Fruit fly (Drosophila melanogaster) whole organism, wandering third instar larva: ENCODE results near the gene RNF220.

Experiments used
- Abd-B ChIP-seq: fragments of >200 bp; optimal IDR thresholded peaks from 2 replicates; lab custom pipeline; 2017; ENCODE audit warnings: missing biosample characterization, missing genetic modification characterization
- CG32264 ChIP-seq: fragments of 200-800 bp; sonication (Bioruptor generic); optimal IDR thresholded peaks from 2 replicates; lab custom pipeline; 2016; ENCODE audit warnings: missing biosample characterization, missing genetic modification characterization
- CG9705 ChIP-seq: fragments of 200-800 bp; sonication (Bioruptor generic); optimal IDR thresholded peaks from 2 replicates; lab custom pipeline; 2018; ENCODE audit warnings: missing biosample characterization, mild to moderate bottlenecking, missing genetic modification characterization
- CrebA ChIP-seq: fragments of 200-800 bp; sonication (Bioruptor generic); optimal IDR thresholded peaks from 2 replicates; lab custom pipeline; 2016; ENCODE audit warnings: missing biosample characterization, mild to moderate bottlenecking, missing genetic modification characterization, borderline replicate concordance
- Dfd ChIP-seq: fragments of >200 bp; optimal IDR thresholded peaks from 2 replicates; lab custom pipeline; 2017; ENCODE audit warnings: missing biosample characterization, missing genetic modification characterization
- Dif ChIP-seq: fragments of 200-275, 200-300 bp; sonication (Bioruptor generic); optimal IDR thresholded peaks from 2 replicates; lab custom pipeline; 2018; ENCODE audit warnings: missing biosample characterization, missing genetic modification characterization; ENCODE audit not compliant: partially characterized antibody
- GATAd ChIP-seq: sonication (Bioruptor generic); optimal IDR thresholded peaks from 2 replicates; lab custom pipeline; 2016; ENCODE audit warnings: missing biosample characterization, missing genetic modification characterization
- HLH106 ChIP-seq: fragments of 200-800 bp; optimal IDR thresholded peaks from 3 replicates; lab custom pipeline; 2019; ENCODE audit warnings: missing biosample characterization, mild to moderate bottlenecking, missing genetic modification characterization, moderate library complexity
- Hnf4 ChIP-seq: fragments of 200-800 bp; sonication (Bioruptor generic); optimal IDR thresholded peaks from 2 replicates; lab custom pipeline; 2016; ENCODE audit warnings: missing biosample characterization, mild to moderate bottlenecking, missing genetic modification characterization
- Hr78 ChIP-seq: fragments of >200 bp; optimal IDR thresholded peaks from 2 replicates; lab custom pipeline; 2017; ENCODE audit warnings: missing biosample characterization, missing genetic modification characterization
- Hr83 ChIP-seq: fragments of 200-300 bp; sonication (Bioruptor generic); optimal IDR thresholded peaks from 2 replicates; lab custom pipeline; 2016; ENCODE audit warnings: missing biosample characterization, mild to moderate bottlenecking, missing genetic modification characterization, moderate library complexity; ENCODE audit not compliant: poor library complexity, severe bottlenecking
- Jra ChIP-seq: sonication (Bioruptor generic); optimal IDR thresholded peaks from 2 replicates; lab custom pipeline; 2016; ENCODE audit warnings: missing biosample characterization, missing genetic modification characterization
- Mio ChIP-seq: sonication (Bioruptor generic); optimal IDR thresholded peaks from 2 replicates; lab custom pipeline; 2016; ENCODE audit warnings: missing biosample characterization, missing genetic modification characterization
- Myc ChIP-seq: fragments of >200 bp; optimal IDR thresholded peaks from 2 replicates; lab custom pipeline; 2017
- N ChIP-seq: fragments of >200 bp; optimal IDR thresholded peaks from 2 replicates; lab custom pipeline; 2018; ENCODE audit warnings: missing biosample characterization, missing external identifiers, missing genetic modification characterization
- OdsH ChIP-seq: fragments of 200-800 bp; sonication (Bioruptor generic); optimal IDR thresholded peaks from 2 replicates; lab custom pipeline; 2016; ENCODE audit warnings: missing biosample characterization, mild to moderate bottlenecking, missing genetic modification characterization
- Rel ChIP-seq, 2 experiments: fragments of 200-800 bp; sonication (Bioruptor generic) in 1 of 2; optimal IDR thresholded peaks; 2 replicates in 1 of 2; 3 replicates in 1 of 2; lab custom pipeline; 2016 to 2019; ENCODE audit warnings: mild to moderate bottlenecking in 2 of 2, missing biosample characterization in 2 of 2, missing genetic modification characterization in 2 of 2, moderate library complexity in 1 of 2
- Sp1 ChIP-seq: fragments of 200-800 bp; sonication (Bioruptor generic); optimal IDR thresholded peaks from 3 replicates; lab custom pipeline; 2019; ENCODE audit warnings: missing biosample characterization, mild to moderate bottlenecking, missing genetic modification characterization, moderate library complexity
- Vsx2 ChIP-seq: fragments of 200-300, 225-300 bp; sonication (Bioruptor generic); optimal IDR thresholded peaks from 2 replicates; lab custom pipeline; 2018; ENCODE audit warnings: missing biosample characterization, missing genetic modification characterization; ENCODE audit not compliant: partially characterized antibody
- br ChIP-seq: fragments of 200-800 bp; sonication (Bioruptor generic); optimal IDR thresholded peaks from 2 replicates; lab custom pipeline; 2016; ENCODE audit warnings: missing biosample characterization, missing genetic modification characterization
- brk ChIP-seq: fragments of 200-800 bp; sonication (Bioruptor generic); optimal IDR thresholded peaks from 2 replicates; lab custom pipeline; 2016; ENCODE audit warnings: missing biosample characterization, mild to moderate bottlenecking, missing genetic modification characterization
- dl ChIP-seq, 2 experiments: fragments of 175-275, 200-275 bp in 1 of 2; fragments of 200-275 bp in 1 of 2; sonication (Bioruptor generic); optimal IDR thresholded peaks; lab custom pipeline; 2018; ENCODE audit warnings: mild to moderate bottlenecking in 2 of 2, missing biosample characterization in 2 of 2, missing genetic modification characterization in 2 of 2, moderate library complexity in 2 of 2; ENCODE audit not compliant: partially characterized antibody in 2 of 2, insufficient read depth in 1 of 2
- dmrt93B ChIP-seq: fragments of 200-800 bp; sonication (Bioruptor generic); optimal IDR thresholded peaks from 2 replicates; lab custom pipeline; 2018; ENCODE audit warnings: missing biosample characterization, mild to moderate bottlenecking, missing genetic modification characterization
- dsf ChIP-seq: sonication (Bioruptor generic); optimal IDR thresholded peaks from 2 replicates; lab custom pipeline; 2016; ENCODE audit warnings: missing biosample characterization, missing genetic modification characterization, borderline replicate concordance
- ey ChIP-seq: fragments of 200-800 bp; sonication (Bioruptor generic); optimal IDR thresholded peaks from 2 replicates; lab custom pipeline; 2016; ENCODE audit warnings: missing biosample characterization, missing genetic modification characterization
- foxo ChIP-seq, 2 experiments: fragments of 200-800 bp; sonication (Bioruptor generic); optimal IDR thresholded peaks; 2 replicates in 1 of 2; 3 replicates in 1 of 2; lab custom pipeline; 2016 to 2017; ENCODE audit warnings: missing biosample characterization in 2 of 2, missing genetic modification characterization in 2 of 2
- fru ChIP-seq: fragments of 200-800 bp; sonication (Bioruptor generic); optimal IDR thresholded peaks from 3 replicates; lab custom pipeline; 2016; ENCODE audit warnings: missing biosample characterization, mild to moderate bottlenecking, missing genetic modification characterization
- h ChIP-seq: fragments of 200-800 bp; sonication (Bioruptor generic); optimal IDR thresholded peaks from 3 replicates; lab custom pipeline; 2016; ENCODE audit warnings: missing biosample characterization, mild to moderate bottlenecking, missing genetic modification characterization
- jim ChIP-seq: fragments of 175-275, 200-325 bp; sonication (Bioruptor generic); optimal IDR thresholded peaks from 2 replicates; lab custom pipeline; 2016; ENCODE audit warnings: missing biosample characterization, mild to moderate bottlenecking, missing genetic modification characterization
- lola ChIP-seq: fragments of >200 bp; optimal IDR thresholded peaks from 2 replicates; lab custom pipeline; 2017; ENCODE audit warnings: missing biosample characterization, missing genetic modification characterization
- pan ChIP-seq: fragments of >200 bp; optimal IDR thresholded peaks from 2 replicates; lab custom pipeline; 2017
- psq ChIP-seq: fragments of 200-800 bp; sonication (Bioruptor generic); optimal IDR thresholded peaks from 3 replicates; lab custom pipeline; 2017; ENCODE audit warnings: missing biosample characterization, mild to moderate bottlenecking, missing genetic modification characterization, moderate library complexity
- rgr ChIP-seq: fragments of 200-800 bp; sonication (Bioruptor generic); optimal IDR thresholded peaks from 3 replicates; lab custom pipeline; 2016; ENCODE audit warnings: missing biosample characterization, mild to moderate bottlenecking, missing genetic modification characterization
- sage ChIP-seq: fragments of 200-800 bp; sonication (Bioruptor generic); optimal IDR thresholded peaks from 2 replicates; lab custom pipeline; 2016; ENCODE audit warnings: missing biosample characterization, mild to moderate bottlenecking, missing genetic modification characterization
- sv ChIP-seq: fragments of 200-800 bp; sonication (Bioruptor generic); optimal IDR thresholded peaks from 3 replicates; lab custom pipeline; 2016; ENCODE audit warnings: missing biosample characterization, missing genetic modification characterization
- tai ChIP-seq: sonication (Bioruptor generic); optimal IDR thresholded peaks from 2 replicates; lab custom pipeline; 2016; ENCODE audit warnings: missing biosample characterization, missing genetic modification characterization
- usp ChIP-seq: fragments of >200 bp; optimal IDR thresholded peaks from 2 replicates; lab custom pipeline; 2017; ENCODE audit warnings: missing biosample characterization, missing genetic modification characterization
- woc ChIP-seq: sonication (Bioruptor generic); optimal IDR thresholded peaks from 2 replicates; lab custom pipeline; 2016; ENCODE audit warnings: missing biosample characterization, mild to moderate bottlenecking, missing genetic modification characterization

Gene RNF220

DNA sequence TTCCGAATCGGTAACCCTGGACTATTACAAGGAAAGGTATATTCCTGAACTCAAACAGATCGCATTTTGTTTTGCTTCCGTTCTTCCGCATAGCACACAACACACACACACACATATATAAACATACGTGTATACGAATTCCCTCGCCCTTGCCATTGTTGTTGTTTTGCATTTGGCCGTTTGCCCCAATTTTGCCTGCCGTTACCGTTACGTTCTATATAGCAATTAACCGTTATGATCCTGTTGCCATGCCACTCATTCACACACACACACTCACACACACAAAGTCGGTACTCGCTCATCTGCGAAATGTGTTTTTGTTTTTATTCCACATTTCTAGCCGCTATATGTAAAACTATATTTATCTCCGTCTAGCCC, 1.2 kb upstream of the RNF220 start:
- TF ChIP-seq GATAd (GFP tag; lab: Kevin White, UChicago) (no peak), dsf (GFP tag; lab: Kevin White, UChicago) (no peak), Hr83 (GFP tag; lab: Kevin White, UChicago) (no peak), dmrt93B (GFP tag; lab: Kevin White, UChicago) (no peak), N (GFP tag; lab: Kevin White, UChicago) (no peak), ey (GFP tag; lab: Kevin White, UChicago) (no peak)

dm6 chr3R:22726771-22727455, 699 bp upstream of the RNF220 start, which contains the start of gene CG45049:
Gene CG45049 (plus strand): TSS chr3R:22726967.
- TF ChIP-seq br (GFP tag; lab: Kevin White, UChicago) = peak; percentile 7
- TF ChIP-seq h (GFP tag; lab: Kevin White, UChicago) = peak; percentile 10
- TF ChIP-seq woc = peak; percentile 48
- TF ChIP-seq sage (GFP tag; lab: Kevin White, UChicago) = peak; percentile 49
- no peak for TF ChIP-seq Mio (GFP tag; lab: Kevin White, UChicago)
- TF ChIP-seq Hnf4 (GFP tag; lab: Kevin White, UChicago) = peak; percentile 30
- TF ChIP-seq psq (GFP tag; lab: Kevin White, UChicago) = peak; percentile 61
- TF ChIP-seq brk = no peak

DNA sequence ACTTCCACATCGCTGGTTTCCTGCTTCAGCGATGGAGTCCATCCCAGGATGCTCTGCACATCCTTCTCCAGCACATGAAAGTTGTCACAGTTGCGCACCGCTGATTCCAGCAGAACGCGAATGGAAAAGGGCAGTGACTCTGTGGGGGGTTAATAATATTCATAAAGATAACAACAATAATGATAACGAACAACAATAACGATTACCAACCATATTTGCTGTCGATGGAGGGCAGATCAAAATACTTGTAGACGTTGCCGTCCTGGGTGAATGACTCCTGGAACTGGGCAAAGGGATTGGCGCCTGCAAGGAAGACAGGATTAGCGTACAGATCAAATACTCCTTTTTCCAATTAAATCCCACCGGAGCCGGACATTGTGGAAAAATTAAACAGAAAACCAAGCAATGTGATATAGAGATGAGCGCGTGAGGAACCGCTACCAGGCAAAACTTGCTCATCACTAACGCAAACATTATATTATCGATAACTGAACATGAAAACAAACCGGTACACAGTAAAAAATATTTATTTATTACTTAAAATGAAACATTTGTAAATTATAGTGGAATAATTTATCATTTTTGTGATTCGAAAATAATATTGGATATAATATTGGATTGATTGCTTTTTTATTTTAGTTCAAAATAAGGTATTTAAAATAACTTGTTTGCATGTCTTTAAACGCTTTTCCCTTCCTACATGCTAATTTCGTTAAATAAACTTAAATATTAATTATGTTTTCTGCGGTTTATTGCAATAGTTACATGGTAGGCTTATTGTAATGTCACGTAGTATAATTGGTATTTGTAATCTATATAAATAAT, 1.9 kb downstream of the RNF220 start, which contains the start of gene Irp-1A:
Irp-1A (minus strand) TSS at position 439 of the 825 bp plus-strand sequence.
- TF ChIP-seq lola (GFP tag; lab: Kevin White, UChicago) (no peak), ey (GFP tag; lab: Kevin White, UChicago) (peak; percentile 23), pan (lab: Kevin White, UChicago) (no peak), sv (peak; percentile 55), sage (GFP tag; lab: Kevin White, UChicago) (peak; percentile 9), dsf (GFP tag; lab: Kevin White, UChicago) (peak; percentile 4), Rel (GFP tag; optimal IDR thresholded peaks at IDR 0.05; lab: Kevin White, UChicago) (no peak), Rel (tag; optimal IDR thresholded peaks at IDR 0.05; lab: Kevin White, UChicago) (peak; percentile 37), jim (no peak), CG9705 (GFP tag; lab: Kevin White, UChicago) (peak; percentile 3), Sp1 (peak; percentile 75), foxo (GFP tag; optimal IDR thresholded peaks at IDR 0.05; lab: Kevin White, UChicago) (peak in 1 of 2 experiments; percentile 73), Dif (no peak), Dfd (GFP tag; lab: Kevin White, UChicago) (no peak), CG32264 (GFP tag; lab: Kevin White, UChicago) (peak; percentile 27), Hnf4 (GFP tag; lab: Kevin White, UChicago) (no peak), psq (GFP tag; lab: Kevin White, UChicago) (peak; percentile 62), dl (GFP tag; optimal IDR thresholded peaks at IDR 0.05; lab: Kevin White, UChicago; ENCODE audit: insufficient read depth in 1 of 2, partially characterized antibody in 2 of 2) (no peak), rgr (peak; percentile 72), brk (no peak), Mio (GFP tag; lab: Kevin White, UChicago) (no peak), dmrt93B (GFP tag; lab: Kevin White, UChicago) (peak; percentile 3), Vsx2 (no peak), N (GFP tag; lab: Kevin White, UChicago) (no peak), HLH106 (tag; lab: Kevin White, UChicago) (peak; percentile 68), Jra (GFP tag; lab: Kevin White, UChicago) (peak; percentile 40), tai (no peak), Hr83 (GFP tag; lab: Kevin White, UChicago) (peak; percentile 80), fru (GFP tag; lab: Kevin White, UChicago) (peak; percentile 51), br (GFP tag; lab: Kevin White, UChicago) (peak; percentile 16), usp (GFP tag; lab: Kevin White, UChicago) (no peak), Myc (lab: Kevin White, UChicago) (peak; percentile 26), OdsH (GFP tag; lab: Kevin White, UChicago) (peak; percentile 54), GATAd (GFP tag; lab: Kevin White, UChicago) (no peak), woc (peak; percentile 63), h (GFP tag; lab: Kevin White, UChicago) (peak; percentile 54), CrebA (no peak), Abd-B (GFP tag; lab: Kevin White, UChicago) (no peak), Hr78 (GFP tag; lab: Kevin White, UChicago) (no peak)
